Worm (Caenorhabditis elegans) whole organism, L2 larva: ENCODE data around the gene K08D8.1.
A peak's percentile ranks its signal among the peaks of the same experiment; 100 is the strongest.

Experiments
- C34F6.9 ChIP-seq: fragments of 150-350 bp; optimal IDR thresholded peaks from 2 replicates; lab custom pipeline; 2014; ENCODE audit warnings: missing biosample characterization, missing genetic modification characterization
- F13H6.1 ChIP-seq: sonication (generic microtip); optimal IDR thresholded peaks from 2 replicates; lab custom pipeline; 2016; ENCODE audit warnings: missing genetic modification characterization, missing compliant biosample characterization
- R02D3.7 ChIP-seq: fragments of 150-350 bp; optimal IDR thresholded peaks from 2 replicates; lab custom pipeline; 2014; ENCODE audit warnings: missing biosample characterization, missing genetic modification characterization
- aly-2 ChIP-seq: fragments of 150-350 bp; optimal IDR thresholded peaks from 2 replicates; lab custom pipeline; 2014; ENCODE audit warnings: missing biosample characterization, missing genetic modification characterization
- blmp-1 ChIP-seq: sonication (generic microtip); optimal IDR thresholded peaks from 2 replicates; lab custom pipeline; 2017; ENCODE audit warnings: missing genetic modification characterization, mild to moderate bottlenecking, missing compliant biosample characterization, antibody characterized with exemption, moderate library complexity; ENCODE audit not compliant: insufficient read depth
- ceh-82 ChIP-seq: fragments of 150-350 bp; optimal IDR thresholded peaks from 2 replicates; lab custom pipeline; 2014; ENCODE audit warnings: missing biosample characterization, missing genetic modification characterization
- crh-2 ChIP-seq: sonication (generic microtip); optimal IDR thresholded peaks from 2 replicates; lab custom pipeline; 2017; ENCODE audit warnings: missing biosample characterization, missing genetic modification characterization
- egl-27 ChIP-seq: sonication (generic microtip); optimal IDR thresholded peaks from 3 replicates; lab custom pipeline; 2017; ENCODE audit warnings: missing biosample characterization, missing genetic modification reagents, missing genetic modification characterization
- elt-1 ChIP-seq: fragments of 150-350 bp; optimal IDR thresholded peaks from 2 replicates; lab custom pipeline; 2014; ENCODE audit warnings: missing biosample characterization, missing genetic modification characterization
- fos-1 ChIP-seq: fragments of 150-350 bp; optimal IDR thresholded peaks from 2 replicates; lab custom pipeline; 2014; ENCODE audit warnings: missing biosample characterization, missing genetic modification characterization
- gmeb-1 ChIP-seq: fragments of 150-350 bp; optimal IDR thresholded peaks from 2 replicates; lab custom pipeline; 2014; ENCODE audit warnings: missing biosample characterization, missing genetic modification characterization
- lin-11 ChIP-seq: fragments of 150-350 bp; sonication (generic microtip); optimal IDR thresholded peaks from 2 replicates; lab custom pipeline; 2014; ENCODE audit warnings: missing biosample characterization, missing genetic modification characterization, inconsistent platforms, mixed read lengths
- lin-13 ChIP-seq: fragments of 150-350 bp; optimal IDR thresholded peaks from 2 replicates; lab custom pipeline; 2014; ENCODE audit warnings: missing biosample characterization, missing genetic modification reagents, missing genetic modification characterization
- lin-39 ChIP-seq: fragments of 150-350 bp; optimal IDR thresholded peaks from 2 replicates; lab custom pipeline; 2014; ENCODE audit warnings: missing biosample characterization, missing genetic modification reagents, missing genetic modification characterization
- lsy-2 ChIP-seq, 2 experiments: fragments of 150-350 bp in 1 of 2; sonication (generic microtip) in 1 of 2; optimal IDR thresholded peaks; 2 replicates each; lab custom pipeline; 2014 to 2017; ENCODE audit warnings: missing biosample characterization in 2 of 2, missing genetic modification characterization in 2 of 2
- nhr-10 ChIP-seq: sonication (generic microtip); optimal IDR thresholded peaks from 2 replicates; lab custom pipeline; 2017; ENCODE audit warnings: missing biosample characterization, missing genetic modification characterization
- nhr-11 ChIP-seq: fragments of 150-350 bp; optimal IDR thresholded peaks from 2 replicates; lab custom pipeline; 2014; ENCODE audit warnings: missing biosample characterization, missing genetic modification characterization
- nhr-12 ChIP-seq: fragments of 150-350 bp; optimal IDR thresholded peaks from 2 replicates; lab custom pipeline; 2014; ENCODE audit warnings: missing biosample characterization, missing genetic modification characterization
- nhr-129 ChIP-seq: fragments of 150-350 bp; optimal IDR thresholded peaks from 2 replicates; lab custom pipeline; 2014; ENCODE audit warnings: missing biosample characterization, missing genetic modification characterization
- nhr-21 ChIP-seq: fragments of 150-350 bp; optimal IDR thresholded peaks from 2 replicates; lab custom pipeline; 2014; ENCODE audit warnings: missing biosample characterization, missing genetic modification characterization
- nhr-25 ChIP-seq: fragments of 150-350 bp; sonication (generic microtip); optimal IDR thresholded peaks from 3 replicates; lab custom pipeline; 2014; ENCODE audit warnings: missing biosample characterization, missing genetic modification characterization
- nhr-77 ChIP-seq: fragments of 150-350 bp; optimal IDR thresholded peaks from 2 replicates; lab custom pipeline; 2014; ENCODE audit warnings: missing biosample characterization, missing genetic modification characterization
- peb-1 ChIP-seq: fragments of 150-350 bp; optimal IDR thresholded peaks from 2 replicates; lab custom pipeline; 2014; ENCODE audit warnings: missing biosample characterization, missing genetic modification characterization
- sem-4 ChIP-seq: fragments of 150-350 bp; optimal IDR thresholded peaks from 2 replicates; lab custom pipeline; 2014; ENCODE audit warnings: missing biosample characterization, missing genetic modification reagents, missing genetic modification characterization
- sma-3 ChIP-seq: sonication (generic microtip); optimal IDR thresholded peaks from 2 replicates; lab custom pipeline; 2016; ENCODE audit warnings: missing genetic modification reagents, missing genetic modification characterization, missing compliant biosample characterization
- sma-9 ChIP-seq, 2 experiments: fragments of 150-350 bp in 1 of 2; sonication (generic microtip) in 1 of 2; optimal IDR thresholded peaks; 2 replicates each; lab custom pipeline; 2014 to 2016; ENCODE audit warnings: missing genetic modification characterization in 2 of 2, mild to moderate bottlenecking in 1 of 2, missing biosample characterization in 1 of 2, missing compliant biosample characterization in 1 of 2, missing genetic modification reagents in 1 of 2, moderate library complexity in 1 of 2
- snpc-4 ChIP-seq: fragments of 150-350 bp; optimal IDR thresholded peaks from 2 replicates; lab custom pipeline; 2014; ENCODE audit warnings: missing biosample characterization, missing genetic modification characterization
- unc-55 ChIP-seq: fragments of 150-350 bp; sonication (generic microtip); optimal IDR thresholded peaks from 3 replicates; lab custom pipeline; 2014; ENCODE audit warnings: missing biosample characterization, missing genetic modification reagents, missing genetic modification characterization
- zag-1 ChIP-seq: fragments of 150-350 bp; optimal IDR thresholded peaks from 2 replicates; lab custom pipeline; 2014; ENCODE audit warnings: missing biosample characterization, missing genetic modification characterization
- ztf-1 ChIP-seq: fragments of 200-800 bp; sonication (Bioruptor generic); conservative IDR thresholded peaks from 2 replicates; pipeline ENCODE4 v1.3.6; 2022; ENCODE audit warnings: missing genetic modification characterization, missing compliant biosample characterization
- ztf-11 ChIP-seq: sonication (generic microtip); optimal IDR thresholded peaks from 2 replicates; lab custom pipeline; 2017; ENCODE audit warnings: missing biosample characterization, missing genetic modification characterization
- ztf-4 ChIP-seq: fragments of 150-350 bp; optimal IDR thresholded peaks from 2 replicates; lab custom pipeline; 2014; ENCODE audit warnings: missing biosample characterization, missing genetic modification characterization

K08D8.1 gene

DNA sequence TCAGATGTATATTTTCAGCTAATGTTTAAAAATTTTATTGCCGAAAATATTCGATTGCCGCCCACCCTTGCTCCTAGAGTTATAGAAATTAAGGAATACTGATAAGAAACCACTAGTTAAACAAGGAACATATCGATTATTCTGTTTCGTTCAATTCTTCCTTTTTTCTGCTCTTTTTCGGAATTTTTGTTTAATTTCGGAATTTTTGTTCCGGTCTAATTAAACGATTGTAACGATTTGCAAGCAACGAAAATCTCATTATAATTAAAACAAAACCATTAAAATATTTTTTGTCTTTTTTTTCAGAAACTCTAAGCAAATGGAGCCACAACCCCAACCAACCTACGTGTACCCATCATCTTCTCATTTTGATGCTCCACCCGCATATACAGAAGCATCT lies at the start of gene K08D8.1:
TSS of gene K08D8.1 (plus strand) at position 301 of the 400 bp plus-strand sequence.
- no peak for TF ChIP-seq ztf-1 (GFP tag; lab: Robert Waterston, UW)
- TF ChIP-seq zag-1, result no peak
- TF ChIP-seq egl-27 (tag; lab: Kevin White, UChicago), result no peak
- TF ChIP-seq, all 48 proteins: peak for 0

ce11 chrIV:12842895-12843294 lies 49.4 kb upstream of the K08D8.1 start:
- peak in 1 of 2 experiments; percentile 7 for TF ChIP-seq lsy-2 (tag; optimal IDR thresholded peaks at IDR 0.05; lab: Kevin White, UChicago)
- peak; percentile 18 for TF ChIP-seq C34F6.9
- no peak for TF ChIP-seq elt-1
- no peak for TF ChIP-seq ztf-11 (tag; lab: Kevin White, UChicago)

DNA sequence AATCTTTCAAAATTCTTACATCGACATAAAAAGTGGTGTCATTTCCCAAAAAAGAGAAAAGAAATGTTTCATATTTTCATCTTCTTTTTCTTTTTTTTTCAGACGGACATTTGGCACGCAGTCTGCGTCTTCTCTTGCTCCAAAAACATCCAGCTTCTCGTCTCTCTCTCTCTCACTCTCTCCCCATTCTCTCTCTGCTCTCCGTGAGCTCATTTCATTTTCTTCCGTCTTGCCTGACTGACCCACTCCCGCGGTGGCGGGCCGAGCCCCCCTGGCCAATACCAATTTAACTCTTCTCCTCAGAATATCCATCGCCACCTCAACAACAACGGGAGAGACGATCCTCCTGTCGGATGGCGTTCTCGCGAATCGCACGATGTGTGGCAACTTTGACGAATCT lies 46.7 kb upstream of the K08D8.1 start, which contains the start of gene txt-19:
TSS of gene txt-19 (plus strand) at position 304 of the 400 bp plus-strand sequence.
- TF ChIP-seq nhr-25 (tag; lab: Kevin White, UChicago) (no peak), C34F6.9 (peak; percentile 41), fos-1 (tag; lab: Kevin White, UChicago) (no peak), sma-9 (GFP tag; optimal IDR thresholded peaks at IDR 0.05; lab: Kevin White, UChicago) (peak; percentile 30), sma-9 (tag; optimal IDR thresholded peaks at IDR 0.05; lab: Kevin White, UChicago) (no peak), unc-55 (GFP tag; lab: Kevin White, UChicago) (peak; percentile 44), lin-11 (tag; lab: Kevin White, UChicago) (peak; percentile 6), crh-2 (peak; percentile 12), F13H6.1 (peak; percentile 28), lin-13 (GFP tag; lab: Kevin White, UChicago) (peak; percentile 8), nhr-129 (peak; percentile 18), ztf-11 (tag; lab: Kevin White, UChicago) (no peak), lsy-2 (tag; optimal IDR thresholded peaks at IDR 0.05; lab: Kevin White, UChicago) (peak in 1 of 2 experiments; percentile 18)

DNA sequence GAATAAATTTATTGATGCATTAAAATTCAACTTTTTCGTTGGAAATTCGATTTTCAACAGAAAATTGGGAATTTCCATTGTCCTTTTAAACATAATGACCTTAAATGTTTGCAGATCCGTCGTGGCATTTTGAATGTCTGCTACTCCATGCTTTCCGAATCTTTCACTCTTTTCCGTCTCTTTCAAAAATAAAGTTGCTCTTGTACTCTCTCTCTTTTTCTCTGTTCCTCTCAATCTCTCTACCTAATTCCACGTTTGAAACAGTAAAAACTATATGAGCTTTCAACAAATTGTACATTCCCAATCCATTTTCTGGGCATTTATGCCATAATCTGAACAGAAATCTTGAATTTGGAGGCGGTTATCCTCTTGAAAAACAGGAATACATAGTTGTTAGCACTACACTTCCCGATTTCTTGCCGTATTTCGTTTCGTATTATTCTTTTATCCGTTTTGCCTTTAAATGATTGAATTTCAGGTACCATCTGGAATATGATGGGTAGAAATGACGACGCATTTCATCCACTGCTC lies 43.2 kb upstream of the K08D8.1 start, which contains the start of gene srf-3:
TSS of gene srf-3 (plus strand) at position 481 of the 531 bp plus-strand sequence.
- TF ChIP-seq sem-4 (no peak), lin-13 (GFP tag; lab: Kevin White, UChicago) (no peak), unc-55 (GFP tag; lab: Kevin White, UChicago) (peak; percentile 24), nhr-21 (tag; lab: Kevin White, UChicago) (no peak), lsy-2 (tag; optimal IDR thresholded peaks at IDR 0.05; lab: Kevin White, UChicago) (peak in 1 of 2 experiments; percentile 2), nhr-25 (tag; lab: Kevin White, UChicago) (peak; percentile 20), crh-2 (peak; percentile 63), C34F6.9 (peak; percentile 34), gmeb-1 (tag; lab: Kevin White, UChicago) (no peak), blmp-1 (no peak), sma-3 (GFP tag; lab: Kevin White, UChicago) (no peak), F13H6.1 (no peak), aly-2 (no peak)

ce11 chrIV:12854372-12855114 lies 37.8 kb upstream of the K08D8.1 start:
- TF ChIP-seq R02D3.7 (tag; lab: Kevin White, UChicago), result no peak
- no peak for TF ChIP-seq snpc-4
- TF ChIP-seq C34F6.9, result peak; percentile 5
- no peak for TF ChIP-seq nhr-10 (tag; lab: Kevin White, UChicago)
- TF ChIP-seq gmeb-1 (tag; lab: Kevin White, UChicago), result peak; percentile 5
- no peak for TF ChIP-seq fos-1 (tag; lab: Kevin White, UChicago)
- TF ChIP-seq peb-1 (tag; lab: Kevin White, UChicago), result no peak

- no peak for TF ChIP-seq nhr-77 (tag; lab: Kevin White, UChicago)
These were observed 37.0 kb upstream of the K08D8.1 start, which contains the start of gene nstp-5 for ce11 chrIV:12855248-12855647. Gene nstp-5 (plus strand): TSS chrIV:12855548.

DNA sequence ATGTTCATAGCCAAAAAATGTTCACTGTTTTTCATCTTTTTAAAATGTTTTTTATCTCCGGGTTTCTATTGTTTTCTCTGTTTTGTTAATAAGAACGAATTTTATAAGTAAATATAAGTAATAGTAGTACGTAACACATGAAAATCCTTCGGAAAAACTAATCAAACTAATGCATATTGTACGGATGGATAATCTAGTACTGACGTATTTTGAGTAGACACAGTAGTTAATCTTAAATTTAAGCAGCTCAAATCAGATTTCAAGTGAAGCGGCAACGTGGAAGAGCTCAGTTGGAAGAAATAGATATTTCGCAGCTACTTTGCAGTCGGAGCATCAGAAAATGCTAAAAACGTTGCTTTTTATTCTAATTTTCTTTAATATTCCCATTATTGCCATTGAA lies 32.5 kb upstream of the K08D8.1 start, which contains the start of gene gcy-18:
TSS of gene gcy-18 (plus strand) at position 301 of the 400 bp plus-strand sequence.
- no peak for TF ChIP-seq ceh-82 (tag; lab: Kevin White, UChicago)
- no peak for TF ChIP-seq lin-39 (tag; lab: Kevin White, UChicago)
- no peak for TF ChIP-seq F13H6.1
- no peak for TF ChIP-seq ztf-4 (tag; lab: Kevin White, UChicago)
- TF ChIP-seq nhr-12 (tag; lab: Kevin White, UChicago), result no peak
- TF ChIP-seq R02D3.7 (tag; lab: Kevin White, UChicago), result no peak
- TF ChIP-seq nhr-11 (tag; lab: Kevin White, UChicago), result no peak
- no peak for TF ChIP-seq blmp-1
